Worm (Caenorhabditis elegans): ENCODE measurements around the gene rfl-1.
A peak's percentile ranks its signal among the peaks of the same experiment; 100 is the strongest.

The rfl-1 gene

ce11 chrIII:7064185-7064584 lies 43.2 kb downstream of the rfl-1 start, which contains the start of gene R01H2.4:
Gene R01H2.4, minus strand, starts transcription at chrIII:7064285.
- TF ChIP-seq nhr-129 (tag; optimal IDR thresholded peaks at IDR 0.05), result no peak
- no peak for TF ChIP-seq F13H6.1 (tag; optimal IDR thresholded peaks at IDR 0.05)
- no peak for TF ChIP-seq ceh-82 (tag; optimal IDR thresholded peaks at IDR 0.05)
- TF ChIP-seq blmp-1 (tag; optimal IDR thresholded peaks at IDR 0.05; ENCODE audit: insufficient read depth), result no peak
- TF ChIP-seq mbf-1 (tag; optimal IDR thresholded peaks at IDR 0.05), result no peak
- no peak for TF ChIP-seq sem-4 (tag; optimal IDR thresholded peaks at IDR 0.05)
- no peak for TF ChIP-seq ztf-4 (tag; optimal IDR thresholded peaks at IDR 0.05)
- TF ChIP-seq lsy-2 (tag; optimal IDR thresholded peaks at IDR 0.05), result no peak
- TF ChIP-seq crh-2 (tag; optimal IDR thresholded peaks at IDR 0.05), result no peak
- no peak for TF ChIP-seq elt-3 (tag; optimal IDR thresholded peaks at IDR 0.05)
- TF ChIP-seq fos-1 (tag; optimal IDR thresholded peaks at IDR 0.05), result no peak
- no peak for TF ChIP-seq unc-39 (tag; optimal IDR thresholded peaks at IDR 0.05)
- no peak for TF ChIP-seq gmeb-1 (tag; optimal IDR thresholded peaks at IDR 0.05)
- no peak for TF ChIP-seq nhr-25 (tag; optimal IDR thresholded peaks at IDR 0.05)
- no peak for TF ChIP-seq R02D3.7 (tag; optimal IDR thresholded peaks at IDR 0.05)

ce11 chrIII:7067385-7067896 lies 46.4 kb downstream of the rfl-1 start, which contains the start of gene ger-1:
Gene ger-1, minus strand, starts transcription at chrIII:7067477.
- no peak for TF ChIP-seq nhr-25 (tag; optimal IDR thresholded peaks at IDR 0.05)
- TF ChIP-seq nhr-23 (tag; optimal IDR thresholded peaks at IDR 0.05), result no peak
- TF ChIP-seq sma-3 (GFP tag; optimal IDR thresholded peaks at IDR 0.05), result no peak
- TF ChIP-seq nhr-77 (tag; optimal IDR thresholded peaks at IDR 0.05), result no peak
- TF ChIP-seq peb-1 (tag; optimal IDR thresholded peaks at IDR 0.05), result no peak
- no peak for TF ChIP-seq nhr-11 (tag; optimal IDR thresholded peaks at IDR 0.05)
- no peak for TF ChIP-seq unc-62 (GFP tag; optimal IDR thresholded peaks at IDR 0.05)
- no peak for TF ChIP-seq F13H6.1 (tag; optimal IDR thresholded peaks at IDR 0.05)
- TF ChIP-seq nhr-6 (tag; optimal IDR thresholded peaks at IDR 0.05), result no peak
- no peak for TF ChIP-seq ztf-1 (GFP tag; conservative IDR thresholded peaks at IDR 0.05)
- no peak for TF ChIP-seq nhr-237 (tag; optimal IDR thresholded peaks at IDR 0.05)
- no peak for TF ChIP-seq C34F6.9 (tag; optimal IDR thresholded peaks at IDR 0.05)
- TF ChIP-seq ztf-4 (tag; optimal IDR thresholded peaks at IDR 0.05), result no peak
- no peak for TF ChIP-seq ceh-82 (tag; optimal IDR thresholded peaks at IDR 0.05)
- TF ChIP-seq crh-2 (tag; optimal IDR thresholded peaks at IDR 0.05), result no peak
- TF ChIP-seq zag-1 (tag; optimal IDR thresholded peaks at IDR 0.05), result no peak
- no peak for TF ChIP-seq elt-3 (tag; optimal IDR thresholded peaks at IDR 0.05)

- TF ChIP-seq sem-4 (tag; optimal IDR thresholded peaks at IDR 0.05), result no peak
- TF ChIP-seq lin-13 (GFP tag; optimal IDR thresholded peaks at IDR 0.05), result no peak
- peak in 1 of 2 experiments; percentile 68 for TF ChIP-seq lsy-2 (tag; optimal IDR thresholded peaks at IDR 0.05)
- peak; percentile 65 for TF ChIP-seq C34F6.9 (tag; optimal IDR thresholded peaks at IDR 0.05)
- TF ChIP-seq crh-2 (tag; optimal IDR thresholded peaks at IDR 0.05), result peak; percentile 41
- peak; percentile 68 for TF ChIP-seq nhr-129 (tag; optimal IDR thresholded peaks at IDR 0.05)
- peak; percentile 88 for TF ChIP-seq gmeb-1 (tag; optimal IDR thresholded peaks at IDR 0.05)
- peak; percentile 56 for TF ChIP-seq unc-55 (GFP tag; optimal IDR thresholded peaks at IDR 0.05)
- peak; percentile 17 for TF ChIP-seq egl-27 (tag; optimal IDR thresholded peaks at IDR 0.05)
- no peak for TF ChIP-seq ceh-16 (tag; optimal IDR thresholded peaks at IDR 0.05)
- TF ChIP-seq sma-9 (GFP tag; optimal IDR thresholded peaks at IDR 0.05), result peak; percentile 6
- no peak for TF ChIP-seq sma-9 (tag; optimal IDR thresholded peaks at IDR 0.05)
Observed at ce11 chrIII:7068520-7069113, 47.6 kb downstream of the rfl-1 start, which contains the start of the genes ubc-18 and R01H2.8. Gene ubc-18, minus strand, starts transcription at chrIII:7068570. Gene R01H2.8, plus strand, starts transcription at chrIII:7069063.

ce11 chrIII:7069981-7070380 lies 49.0 kb downstream of the rfl-1 start, which contains the start of gene tmem-17:
Gene tmem-17, plus strand, starts transcription at chrIII:7070281.
- no peak for TF ChIP-seq R02D3.7 (tag; optimal IDR thresholded peaks at IDR 0.05)

- TF ChIP-seq sma-3 (GFP tag; optimal IDR thresholded peaks at IDR 0.05) (no peak), mbf-1 (tag; optimal IDR thresholded peaks at IDR 0.05) (no peak), nhr-77 (tag; optimal IDR thresholded peaks at IDR 0.05) (no peak), ztf-1 (GFP tag; conservative IDR thresholded peaks at IDR 0.05) (no peak), lin-13 (GFP tag; optimal IDR thresholded peaks at IDR 0.05) (no peak), snpc-4 (tag; optimal IDR thresholded peaks at IDR 0.05) (no peak), F13H6.1 (tag; optimal IDR thresholded peaks at IDR 0.05) (no peak)
Observed at ce11 chrIII:7072452-7072851, 51.4 kb downstream of the rfl-1 start, which contains the start of gene lin-37. Gene lin-37, minus strand, starts transcription at chrIII:7072552.
